Fruit fly (Drosophila melanogaster) whole organism, pupa: ENCODE data around the gene CG5225.

Experiments
- CG12605 ChIP-seq: fragments of 200-800 bp; sonication (Bioruptor generic); IDR thresholded peaks from 2 replicates; pipeline ENCODE4 v1.3.6; 2022; ENCODE audit warnings: missing biosample characterization, missing genetic modification characterization
- Pif1A ChIP-seq: fragments of 200-800 bp; sonication (Bioruptor generic); optimal IDR thresholded peaks from 3 replicates; lab custom pipeline; 2016; ENCODE audit warnings: missing biosample characterization, missing genetic modification characterization
- rn ChIP-seq: fragments of 200-800 bp; sonication (Bioruptor generic); IDR thresholded peaks from 2 replicates; pipeline ENCODE4 v1.3.6; 2022; ENCODE audit warnings: missing biosample characterization, missing genetic modification characterization

DNA sequence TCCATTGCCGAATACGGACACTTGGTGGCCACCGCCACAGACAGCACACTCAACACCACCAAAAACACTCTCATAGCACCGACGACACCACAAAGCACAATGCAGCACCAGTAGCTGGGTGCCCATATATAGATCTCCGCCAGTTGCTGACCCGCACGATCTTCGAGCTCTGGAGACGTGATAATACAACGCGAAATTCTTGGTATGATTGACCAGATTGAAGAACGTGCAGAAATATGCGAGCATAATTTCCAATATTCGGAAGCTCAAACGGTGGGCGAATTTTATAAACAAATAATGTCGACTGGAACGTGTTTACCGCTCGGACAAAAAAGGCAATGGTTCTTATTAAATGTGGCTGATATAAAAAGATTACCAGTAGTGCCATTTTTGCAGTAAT is 7.5 kb downstream of the CG5225 start, which contains the start of gene CG4009:
- TF ChIP-seq CG12605 (GFP tag; lab: Robert Waterston, UW) (no peak), rn (GFP tag; lab: Robert Waterston, UW) (no peak), Pif1A (GFP tag; lab: Kevin White, UChicago) (no peak)
